Fruit fly (Drosophila melanogaster) whole organism, embryonic: ENCODE data around the gene CG46303.
A peak's percentile ranks its signal among the peaks of the same experiment; 100 is the strongest.

Experiments
- Aef1 ChIP-seq: fragments of 200-800 bp; sonication (Bioruptor generic); IDR thresholded peaks from 3 replicates; pipeline ENCODE4 v1.3.6; 2022; ENCODE audit warnings: missing biosample characterization, missing genetic modification characterization
- CG12104 ChIP-seq: fragments of 200-800 bp; sonication (Bioruptor generic); optimal IDR thresholded peaks from 3 replicates; lab custom pipeline; 2016; ENCODE audit warnings: missing biosample characterization, missing genetic modification characterization
- CG12659 ChIP-seq: fragments of 200-800 bp; sonication (Bioruptor generic); optimal IDR thresholded peaks from 3 replicates; lab custom pipeline; 2017; ENCODE audit warnings: mild to moderate bottlenecking, missing biosample characterization, missing genetic modification reagents, missing genetic modification characterization
- CG12942 ChIP-seq: fragments of 200-800 bp; sonication (Bioruptor generic); optimal IDR thresholded peaks from 3 replicates; lab custom pipeline; 2016; ENCODE audit warnings: missing biosample characterization, missing genetic modification characterization
- CG14965 ChIP-seq: fragments of 200-800 bp; sonication (Bioruptor generic); optimal IDR thresholded peaks from 2 replicates; lab custom pipeline; 2016; ENCODE audit warnings: missing biosample characterization, missing genetic modification characterization, borderline replicate concordance
- CG15514 ChIP-seq: fragments of 200-800 bp; sonication (Bioruptor generic); optimal IDR thresholded peaks from 3 replicates; lab custom pipeline; 2017; ENCODE audit warnings: missing biosample characterization, missing genetic modification characterization, mild to moderate bottlenecking, moderate library complexity, missing genetic modification reagents
- CG17359 ChIP-seq: fragments of 200-800 bp; sonication (Bioruptor generic); optimal IDR thresholded peaks from 3 replicates; lab custom pipeline; 2018; ENCODE audit warnings: missing biosample characterization, mild to moderate bottlenecking, missing genetic modification characterization, moderate library complexity
- CG17802 ChIP-seq: fragments of 200-800 bp; sonication (Bioruptor generic); optimal IDR thresholded peaks from 2 replicates; lab custom pipeline; 2018; ENCODE audit warnings: missing biosample characterization, mild to moderate bottlenecking, missing genetic modification characterization, moderate library complexity
- CG2712 ChIP-seq: fragments of 200-800 bp; optimal IDR thresholded peaks from 3 replicates; lab custom pipeline; 2019; ENCODE audit warnings: missing biosample characterization, mild to moderate bottlenecking, missing genetic modification characterization, moderate library complexity
- CG2889 ChIP-seq: fragments of 200-800 bp; sonication (Bioruptor generic); IDR thresholded peaks from 3 replicates; pipeline ENCODE4 v1.3.6; 2022; ENCODE audit warnings: missing biosample characterization, missing genetic modification characterization
- CG7786 ChIP-seq: fragments of 200-800 bp; sonication (Bioruptor generic); optimal IDR thresholded peaks from 2 replicates; lab custom pipeline; 2016; ENCODE audit warnings: missing biosample characterization, missing genetic modification characterization
- CG7839 ChIP-seq: fragments of 200-800 bp; sonication (Bioruptor generic); optimal IDR thresholded peaks from 3 replicates; lab custom pipeline; 2018; ENCODE audit warnings: missing biosample characterization, mild to moderate bottlenecking, missing genetic modification characterization, moderate library complexity
- CG7963 ChIP-seq: fragments of 200-800 bp; sonication (Bioruptor generic); IDR thresholded peaks from 3 replicates; pipeline ENCODE4 v1.3.6; 2022; ENCODE audit warnings: missing biosample characterization, missing genetic modification characterization; ENCODE audit not compliant: partially characterized antibody
- CG7987 ChIP-seq: fragments of 200-800 bp; sonication (Bioruptor generic); optimal IDR thresholded peaks from 2 replicates; lab custom pipeline; 2018; ENCODE audit warnings: missing biosample characterization, mild to moderate bottlenecking, missing genetic modification characterization, moderate library complexity
- CG9727 ChIP-seq: fragments of 200-800 bp; sonication (Bioruptor generic); optimal IDR thresholded peaks from 3 replicates; lab custom pipeline; 2017; ENCODE audit warnings: missing biosample characterization, mild to moderate bottlenecking, missing genetic modification characterization
- CkIIα-i1 ChIP-seq: fragments of 200-800 bp; sonication (Bioruptor generic); IDR thresholded peaks from 2 replicates; pipeline ENCODE4 v1.3.6; 2022; ENCODE audit warnings: missing biosample characterization, missing genetic modification characterization
- Dbx ChIP-seq: fragments of 200-800 bp; sonication (Bioruptor generic); IDR thresholded peaks from 3 replicates; pipeline ENCODE4 v1.3.6; 2022; ENCODE audit warnings: missing biosample characterization, missing genetic modification characterization
- Hmr ChIP-seq: fragments of 200-800 bp; sonication (Bioruptor generic); optimal IDR thresholded peaks from 3 replicates; lab custom pipeline; 2017; ENCODE audit warnings: mild to moderate bottlenecking, missing biosample characterization, missing genetic modification reagents, missing genetic modification characterization
- Lhr ChIP-seq: fragments of 200-800 bp; sonication (Bioruptor generic); optimal IDR thresholded peaks from 3 replicates; lab custom pipeline; 2017; ENCODE audit warnings: mild to moderate bottlenecking, missing biosample characterization, missing genetic modification reagents, missing genetic modification characterization
- NK7.1 ChIP-seq: fragments of 200-800 bp; sonication (Bioruptor generic); optimal IDR thresholded peaks from 3 replicates; lab custom pipeline; 2016; ENCODE audit warnings: missing biosample characterization, missing genetic modification characterization
- NfI ChIP-seq: fragments of 200-800 bp; sonication (Bioruptor generic); optimal IDR thresholded peaks from 3 replicates; lab custom pipeline; 2018; ENCODE audit warnings: missing biosample characterization, mild to moderate bottlenecking, missing genetic modification characterization, moderate library complexity
- PHDP ChIP-seq: fragments of 200-800 bp; sonication (Bioruptor generic); optimal IDR thresholded peaks from 3 replicates; lab custom pipeline; 2018; ENCODE audit warnings: missing biosample characterization, mild to moderate bottlenecking, missing genetic modification characterization, moderate library complexity
- Sry-β ChIP-seq: fragments of 200-800 bp; sonication (Bioruptor generic); optimal IDR thresholded peaks from 2 replicates; lab custom pipeline; 2018; ENCODE audit warnings: missing biosample characterization, mild to moderate bottlenecking, missing genetic modification characterization, moderate library complexity
- Vsx1 ChIP-seq: fragments of 200-800 bp; sonication (Bioruptor generic); optimal IDR thresholded peaks from 2 replicates; lab custom pipeline; 2017; ENCODE audit warnings: missing biosample characterization, mild to moderate bottlenecking, missing genetic modification characterization, missing genetic modification reagents
- Xbp1 ChIP-seq: fragments of 200-800 bp; sonication (Bioruptor generic); optimal IDR thresholded peaks from 3 replicates; lab custom pipeline; 2016; ENCODE audit warnings: missing biosample characterization, mild to moderate bottlenecking, missing genetic modification characterization
- bbx ChIP-seq: fragments of 200-800 bp; sonication (Bioruptor generic); IDR thresholded peaks from 2 replicates; pipeline ENCODE4 v1.3.6; 2022; ENCODE audit warnings: missing biosample characterization, missing genetic modification characterization; ENCODE audit not compliant: partially characterized antibody
- bsh ChIP-seq, 2 experiments: fragments of 200-800 bp; sonication (Bioruptor generic); optimal IDR thresholded peaks; 2 replicates each; lab custom pipeline; 2017 to 2018; ENCODE audit warnings: mild to moderate bottlenecking in 2 of 2, missing biosample characterization in 2 of 2, missing genetic modification characterization in 2 of 2, moderate library complexity in 1 of 2
- crc ChIP-seq: fragments of 200-800 bp; sonication (Bioruptor generic); optimal IDR thresholded peaks from 2 replicates; lab custom pipeline; 2016; ENCODE audit warnings: missing biosample characterization, missing genetic modification characterization
- esg ChIP-seq: fragments of 200-800 bp; sonication (Bioruptor generic); conservative IDR thresholded peaks from 2 replicates; pipeline ENCODE4 v1.3.6; 2022; ENCODE audit warnings: missing biosample characterization, missing genetic modification characterization
- exex ChIP-seq: fragments of 200-800 bp; sonication (Bioruptor generic); optimal IDR thresholded peaks from 4 replicates; lab custom pipeline; 2018; ENCODE audit warnings: missing biosample characterization, mild to moderate bottlenecking, missing genetic modification characterization, moderate library complexity
- fd3F ChIP-seq: fragments of 200-800 bp; sonication (Bioruptor generic); optimal IDR thresholded peaks from 2 replicates; lab custom pipeline; 2018; ENCODE audit warnings: missing biosample characterization, mild to moderate bottlenecking, missing genetic modification characterization, moderate library complexity
- fru ChIP-seq: fragments of >200 bp; optimal IDR thresholded peaks from 2 replicates; lab custom pipeline; 2017
- hb ChIP-seq: fragments of 200-800 bp; sonication (Bioruptor generic); IDR thresholded peaks from 3 replicates; pipeline ENCODE4 v1.3.6; 2022; ENCODE audit warnings: missing biosample characterization, missing genetic modification characterization; ENCODE audit not compliant: partially characterized antibody
- hbn ChIP-seq: fragments of 200-800 bp; sonication (Bioruptor generic); IDR thresholded peaks from 2 replicates; pipeline ENCODE4 v1.3.6; 2022; ENCODE audit warnings: missing biosample characterization, missing genetic modification characterization; ENCODE audit not compliant: partially characterized antibody
- inv ChIP-seq: fragments of 200-800 bp; sonication (Bioruptor generic); IDR thresholded peaks from 2 replicates; pipeline ENCODE4 v1.3.6; 2022; ENCODE audit warnings: missing biosample characterization, missing genetic modification characterization; ENCODE audit not compliant: partially characterized antibody
- ken ChIP-seq: fragments of 200-800 bp; sonication (Bioruptor generic); IDR thresholded peaks from 3 replicates; pipeline ENCODE4 v1.3.6; 2022; ENCODE audit warnings: missing biosample characterization, missing genetic modification characterization
- mam ChIP-seq: fragments of 200-800 bp; sonication (Bioruptor generic); optimal IDR thresholded peaks from 3 replicates; lab custom pipeline; 2016; ENCODE audit warnings: missing biosample characterization, missing genetic modification characterization
- pan ChIP-seq, 4 experiments: fragments of >200 bp in 3 of 4; fragments of 200-800 bp in 1 of 4; sonication (Bioruptor generic) in 1 of 4; optimal IDR thresholded peaks in 3 of 4; IDR thresholded peaks in 1 of 4; 2 replicates each; pipeline versions ENCODE4 v1.3.6 to Lab custom; 2017 to 2022; ENCODE audit warnings: missing biosample characterization in 2 of 4, missing genetic modification characterization in 2 of 4, mixed read lengths in 1 of 4
- pnt ChIP-seq: fragments of 200-800 bp; sonication (Bioruptor generic); optimal IDR thresholded peaks from 3 replicates; lab custom pipeline; 2016; ENCODE audit warnings: missing biosample characterization, missing genetic modification characterization
- prd ChIP-seq, 3 experiments: fragments of >200 bp in 2 of 3; fragments of 200-800 bp in 1 of 3; sonication (Bioruptor generic) in 1 of 3; optimal IDR thresholded peaks in 2 of 3; IDR thresholded peaks in 1 of 3; 2 replicates in 2 of 3; 3 replicates in 1 of 3; pipeline versions ENCODE4 v1.3.6 to Lab custom; 2017 to 2022; ENCODE audit warnings: missing biosample characterization in 1 of 3, missing genetic modification characterization in 1 of 3
- sens ChIP-seq: fragments of 200-800 bp; sonication (Bioruptor generic); peaks from one replicate; lab custom pipeline; 2016; ENCODE audit warnings: missing biosample characterization, missing genetic modification characterization
- stwl ChIP-seq: fragments of 200-800 bp; sonication (Bioruptor generic); optimal IDR thresholded peaks from 3 replicates; lab custom pipeline; 2018; ENCODE audit warnings: missing biosample characterization, mild to moderate bottlenecking, missing genetic modification characterization, moderate library complexity
- sug ChIP-seq: fragments of 200-800 bp; optimal IDR thresholded peaks from 2 replicates; lab custom pipeline; 2019; ENCODE audit warnings: missing biosample characterization, mild to moderate bottlenecking, missing genetic modification characterization, moderate library complexity
- tio ChIP-seq: fragments of 200-800 bp; sonication (Bioruptor generic); optimal IDR thresholded peaks from 2 replicates; lab custom pipeline; 2017; ENCODE audit warnings: missing biosample characterization, missing genetic modification characterization, inconsistent platforms
- unpg ChIP-seq: fragments of 200-800 bp; sonication (Bioruptor generic); optimal IDR thresholded peaks from 3 replicates; lab custom pipeline; 2018; ENCODE audit warnings: missing biosample characterization, mild to moderate bottlenecking, missing genetic modification characterization, moderate library complexity
- vnd ChIP-seq: fragments of 200-800 bp; sonication (Bioruptor generic); IDR thresholded peaks from 3 replicates; pipeline ENCODE4 v1.3.6; 2022; ENCODE audit warnings: missing biosample characterization, missing genetic modification characterization; ENCODE audit not compliant: partially characterized antibody
- zfh1 ChIP-seq: fragments of 200-800 bp; sonication (Bioruptor generic); IDR thresholded peaks from 3 replicates; pipeline ENCODE4 v1.3.6; 2022; ENCODE audit warnings: missing biosample characterization, missing genetic modification characterization

The CG46303 gene

DNA sequence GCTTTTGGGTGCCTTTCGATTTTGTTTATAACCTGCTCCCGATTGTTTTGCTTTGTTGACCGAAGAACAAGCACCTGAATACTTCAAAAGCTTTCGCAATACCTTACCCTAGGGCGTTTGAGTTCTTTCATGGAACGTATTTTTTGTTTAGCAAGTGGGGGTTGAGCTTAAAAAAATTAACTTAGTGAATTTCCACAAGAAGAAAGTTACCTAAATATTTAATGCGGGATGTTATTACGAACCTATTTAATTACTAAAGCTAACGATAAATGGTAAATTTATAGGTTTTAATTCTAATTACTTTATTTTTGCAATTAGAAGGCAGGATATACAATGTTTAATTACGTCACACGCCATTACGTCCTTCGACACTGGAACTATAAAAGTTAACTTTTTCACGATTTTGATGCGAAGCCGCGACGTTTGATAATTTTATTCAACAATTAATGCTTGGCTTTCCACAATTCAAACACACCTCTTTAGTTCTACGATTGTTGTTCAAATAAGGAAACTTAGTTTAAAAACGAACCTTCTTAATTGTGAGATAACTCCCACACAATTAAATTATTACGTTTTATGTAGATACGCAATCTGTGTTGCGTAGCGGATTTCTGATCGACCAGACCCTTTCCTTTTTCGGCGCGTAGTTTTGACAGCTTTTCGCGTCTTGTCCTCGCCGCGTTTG, 39.6 kb downstream of the CG46303 start (continued):
- no peak for TF ChIP-seq CG17802 (tag; lab: Kevin White, UChicago)
- no peak for TF ChIP-seq fd3F
- no peak for TF ChIP-seq tio (GFP tag; lab: Kevin White, UChicago)
- no peak for TF ChIP-seq Lhr
- TF ChIP-seq Vsx1 = no peak
- no peak for TF ChIP-seq esg (GFP tag; lab: Robert Waterston, UW)
- peak; percentile 0 for TF ChIP-seq exex (tag; lab: Kevin White, UChicago)
- peak; percentile 16 for TF ChIP-seq crc (GFP tag; lab: Kevin White, UChicago)
- TF ChIP-seq CG15514 (GFP tag; lab: Kevin White, UChicago) = peak; percentile 25
- no peak for TF ChIP-seq hbn (GFP tag; lab: Robert Waterston, UW)
- TF ChIP-seq hb = no peak
- TF ChIP-seq CG17359 = peak; percentile 17
- no peak for TF ChIP-seq CG7963 (GFP tag; lab: Robert Waterston, UW)
- TF ChIP-seq NK7.1 (GFP tag; lab: Kevin White, UChicago) = no peak
- TF ChIP-seq pnt (GFP tag; lab: Kevin White, UChicago) = no peak
- no peak for TF ChIP-seq stwl (tag; lab: Kevin White, UChicago)
- no peak for TF ChIP-seq CG2889 (GFP tag; lab: Robert Waterston, UW)
- TF ChIP-seq Xbp1 (GFP tag; lab: Kevin White, UChicago) = peak; percentile 14
- TF ChIP-seq zfh1 (GFP tag; lab: Robert Waterston, UW) = 0 out of 3 replicates have a peak, but pooled peaks have one; percentile 23
- no peak for TF ChIP-seq fru (lab: Kevin White, UChicago)
- TF ChIP-seq prd (optimal IDR thresholded peaks at IDR 0.05; lab: Kevin White, UChicago) = no peak
- TF ChIP-seq prd (GFP tag; IDR thresholded peaks at IDR 0.05; lab: Robert Waterston, UW) = peak; percentile 25; the same call in 2 of the 3 replicates
- peak; percentile 48 for TF ChIP-seq CG7839 (tag; lab: Kevin White, UChicago)
- TF ChIP-seq Hmr (GFP tag; lab: Kevin White, UChicago) = peak; percentile 34
- no peak for TF ChIP-seq PHDP (tag; lab: Kevin White, UChicago)
- TF ChIP-seq bbx = no peak
- TF ChIP-seq CG14965 (GFP tag; lab: Kevin White, UChicago) = no peak
- peak; percentile 78 for TF ChIP-seq sens
- TF ChIP-seq sug = peak; percentile 16
- TF ChIP-seq Sry-β = no peak
- TF ChIP-seq unpg (GFP tag; lab: Kevin White, UChicago) = no peak
- TF ChIP-seq CG9727 (GFP tag; lab: Kevin White, UChicago) = peak; percentile 56
- TF ChIP-seq Dbx (GFP tag; lab: Robert Waterston, UW) = peak; percentile 28; the same call in 1 of the 3 replicates
- TF ChIP-seq bsh (GFP tag; optimal IDR thresholded peaks at IDR 0.05; lab: Kevin White, UChicago) = no peak
- no peak for TF ChIP-seq vnd (GFP tag; lab: Robert Waterston, UW)
- TF ChIP-seq Aef1 (GFP tag; lab: Robert Waterston, UW) = peak; percentile 41; the same call in 2 of the 3 replicates
- TF ChIP-seq pan (optimal IDR thresholded peaks at IDR 0.05; lab: Kevin White, UChicago) = no peak
- TF ChIP-seq pan (GFP tag; optimal IDR thresholded peaks at IDR 0.05 in 1 of 2, IDR thresholded peaks at IDR 0.05 in 1 of 2) = peak in 1 of 2 experiments; percentile 13
- TF ChIP-seq CG12659 = peak; percentile 37
- TF ChIP-seq CG12104 (GFP tag; lab: Kevin White, UChicago) = peak; percentile 51
- peak; percentile 21 for TF ChIP-seq CG7786 (GFP tag; lab: Kevin White, UChicago)
- TF ChIP-seq inv = no peak
- no peak for TF ChIP-seq CG2712
- peak; percentile 51 for TF ChIP-seq NfI (GFP tag; lab: Kevin White, UChicago)
- TF ChIP-seq CkIIα-i1 (GFP tag; lab: Robert Waterston, UW) = no peak
- no peak for TF ChIP-seq CG12942
- no peak for TF ChIP-seq CG7987 (GFP tag; lab: Kevin White, UChicago)
- no peak for TF ChIP-seq ken (GFP tag; lab: Robert Waterston, UW)
- peak; percentile 35 for TF ChIP-seq mam (GFP tag; lab: Kevin White, UChicago)
